Fruit fly (Drosophila melanogaster) whole organism, embryonic: ENCODE results near the gene sisA.

Experiments
- Atf3 ChIP-seq: fragments of 200-800 bp; sonication (Bioruptor generic); optimal IDR thresholded peaks from 3 replicates; lab custom pipeline; 2016; ENCODE audit warnings: missing biosample characterization, missing genetic modification characterization
- CG12219 ChIP-seq: fragments of 200-800 bp; sonication (Bioruptor generic); optimal IDR thresholded peaks from 3 replicates; lab custom pipeline; 2018; ENCODE audit warnings: missing biosample characterization, mild to moderate bottlenecking, missing genetic modification characterization
- CG12942 ChIP-seq: fragments of 200-800 bp; sonication (Bioruptor generic); optimal IDR thresholded peaks from 3 replicates; lab custom pipeline; 2016; ENCODE audit warnings: missing biosample characterization, missing genetic modification characterization
- CG15479 ChIP-seq: fragments of 200-800 bp; sonication (Bioruptor generic); optimal IDR thresholded peaks from 3 replicates; lab custom pipeline; 2019; ENCODE audit warnings: missing biosample characterization, mild to moderate bottlenecking, missing genetic modification characterization, moderate library complexity
- CG17359 ChIP-seq: fragments of 200-800 bp; sonication (Bioruptor generic); optimal IDR thresholded peaks from 3 replicates; lab custom pipeline; 2018; ENCODE audit warnings: missing biosample characterization, mild to moderate bottlenecking, missing genetic modification characterization, moderate library complexity
- CG17802 ChIP-seq: fragments of 200-800 bp; sonication (Bioruptor generic); optimal IDR thresholded peaks from 2 replicates; lab custom pipeline; 2018; ENCODE audit warnings: missing biosample characterization, mild to moderate bottlenecking, missing genetic modification characterization, moderate library complexity
- CG2678 ChIP-seq: fragments of 200-800 bp; sonication (Bioruptor generic); optimal IDR thresholded peaks from 3 replicates; lab custom pipeline; 2019; ENCODE audit warnings: missing biosample characterization, mild to moderate bottlenecking, missing genetic modification characterization, moderate library complexity
- CG2875 ChIP-seq: fragments of 200-800 bp; sonication (Bioruptor generic); optimal IDR thresholded peaks from 2 replicates; lab custom pipeline; 2017; ENCODE audit warnings: missing biosample characterization, mild to moderate bottlenecking, missing genetic modification characterization, missing genetic modification reagents
- CG3281 ChIP-seq: fragments of 200-800 bp; sonication (Bioruptor generic); optimal IDR thresholded peaks from 3 replicates; lab custom pipeline; 2017; ENCODE audit warnings: missing biosample characterization, mild to moderate bottlenecking, missing genetic modification characterization
- CG4360 ChIP-seq: fragments of 200-800 bp; sonication (Bioruptor generic); IDR thresholded peaks from 2 replicates; pipeline ENCODE4 v1.3.6; 2022; ENCODE audit warnings: missing biosample characterization, missing genetic modification characterization
- CG5953 ChIP-seq: fragments of 200-800 bp; sonication (Bioruptor generic); IDR thresholded peaks from 2 replicates; pipeline ENCODE4 v1.3.6; 2022; ENCODE audit warnings: missing biosample characterization, missing genetic modification characterization
- CG6791 ChIP-seq: fragments of 200-800 bp; sonication (Bioruptor generic); IDR thresholded peaks from 3 replicates; pipeline ENCODE4 v1.3.6; 2022; ENCODE audit warnings: missing biosample characterization, missing genetic modification characterization; ENCODE audit not compliant: partially characterized antibody
- CG7928 ChIP-seq: fragments of 200-800 bp; sonication (Bioruptor generic); optimal IDR thresholded peaks from 2 replicates; lab custom pipeline; 2017; ENCODE audit warnings: missing biosample characterization, mild to moderate bottlenecking, missing genetic modification characterization
- CG8359 ChIP-seq: fragments of 200-800 bp; sonication (Bioruptor generic); optimal IDR thresholded peaks from 2 replicates; lab custom pipeline; 2017; ENCODE audit warnings: missing biosample characterization, mild to moderate bottlenecking, missing genetic modification characterization, borderline replicate concordance
- CG9932 ChIP-seq: fragments of 200-800 bp; sonication (Bioruptor generic); IDR thresholded peaks from 2 replicates; pipeline ENCODE4 v1.3.6; 2022; ENCODE audit warnings: missing biosample characterization, missing genetic modification characterization
- D ChIP-seq, 2 experiments: fragments of 200-800 bp in 1 of 2; fragments of >200 bp in 1 of 2; sonication (Bioruptor generic) in 1 of 2; optimal IDR thresholded peaks; 2 replicates in 1 of 2; 3 replicates in 1 of 2; lab custom pipeline; 2017; ENCODE audit warnings: mild to moderate bottlenecking in 1 of 2, missing biosample characterization in 1 of 2, missing genetic modification characterization in 1 of 2, missing genetic modification reagents in 1 of 2
- D19A ChIP-seq: fragments of 200-800 bp; optimal IDR thresholded peaks from 3 replicates; lab custom pipeline; 2019; ENCODE audit warnings: missing biosample characterization, mild to moderate bottlenecking, missing genetic modification characterization, moderate library complexity
- Dip3 ChIP-seq: fragments of 200-800 bp; sonication (Bioruptor generic); optimal IDR thresholded peaks from 3 replicates; lab custom pipeline; 2016; ENCODE audit warnings: missing biosample characterization, missing genetic modification characterization
- Dp ChIP-seq: fragments of 200-800 bp; sonication (Bioruptor generic); optimal IDR thresholded peaks from 2 replicates; lab custom pipeline; 2018; ENCODE audit warnings: missing biosample characterization, mild to moderate bottlenecking, missing genetic modification characterization, moderate library complexity
- Ets65A ChIP-seq: fragments of 200-800 bp; sonication (Bioruptor generic); peaks from one replicate; lab custom pipeline; 2016; ENCODE audit warnings: missing biosample characterization, missing genetic modification characterization
- H2.0 ChIP-seq: fragments of 200-800 bp; sonication (Bioruptor generic); IDR thresholded peaks from 2 replicates; pipeline ENCODE4 v1.3.6; 2022; ENCODE audit warnings: missing biosample characterization, missing genetic modification characterization
- HLH3B ChIP-seq: fragments of 200-800 bp; sonication (Bioruptor generic); IDR thresholded peaks from 2 replicates; pipeline ENCODE4 v1.3.6; 2022; ENCODE audit warnings: missing biosample characterization, missing genetic modification characterization
- Hmx ChIP-seq: fragments of 200-800 bp; sonication (Bioruptor generic); optimal IDR thresholded peaks from 2 replicates; lab custom pipeline; 2016; ENCODE audit warnings: missing biosample characterization, missing genetic modification characterization
- Max ChIP-seq: fragments of 200-800 bp; sonication (Bioruptor generic); optimal IDR thresholded peaks from 2 replicates; lab custom pipeline; 2016; ENCODE audit warnings: missing biosample characterization, mild to moderate bottlenecking, missing genetic modification characterization
- Pdp1 ChIP-seq, 2 experiments: fragments of 200-800 bp; sonication (Bioruptor generic); optimal IDR thresholded peaks; 3 replicates each; lab custom pipeline; 2016; ENCODE audit warnings: missing biosample characterization in 2 of 2, missing genetic modification characterization in 2 of 2, mild to moderate bottlenecking in 1 of 2, moderate library complexity in 1 of 2
- Poxn ChIP-seq: fragments of 200-800 bp; sonication (Bioruptor generic); IDR thresholded peaks from 2 replicates; pipeline ENCODE4 v1.3.6; 2022; ENCODE audit warnings: missing biosample characterization, missing genetic modification characterization
- Rfx ChIP-seq: fragments of 200-800 bp; sonication (Bioruptor generic); IDR thresholded peaks from 2 replicates; pipeline ENCODE4 v1.3.6; 2022; ENCODE audit warnings: missing biosample characterization, missing genetic modification characterization
- Scr ChIP-seq: fragments of 200-800 bp; sonication (Bioruptor generic); IDR thresholded peaks from 2 replicates; pipeline ENCODE4 v1.3.6; 2022; ENCODE audit warnings: missing biosample characterization, missing genetic modification characterization; ENCODE audit not compliant: partially characterized antibody
- Stat92E ChIP-seq, 3 experiments: fragments of >200 bp in 2 of 3; fragments of 200-800 bp in 1 of 3; sonication (Bioruptor generic) in 1 of 3; optimal IDR thresholded peaks; 2 replicates each; lab custom pipeline; 2017 to 2019; ENCODE audit warnings: missing biosample characterization in 3 of 3, missing genetic modification characterization in 3 of 3, mild to moderate bottlenecking in 1 of 3, moderate library complexity in 1 of 3
- al ChIP-seq: fragments of 200-800 bp; sonication (Bioruptor generic); IDR thresholded peaks from 2 replicates; pipeline ENCODE4 v1.3.6; 2022; ENCODE audit warnings: missing biosample characterization, missing genetic modification characterization
- ato ChIP-seq: fragments of 200-800 bp; sonication (Bioruptor generic); IDR thresholded peaks from 2 replicates; pipeline ENCODE4 v1.3.6; 2022; ENCODE audit warnings: missing biosample characterization, missing genetic modification characterization; ENCODE audit not compliant: partially characterized antibody
- bab2 ChIP-seq: fragments of 200-800 bp; sonication (Bioruptor generic); optimal IDR thresholded peaks from 2 replicates; lab custom pipeline; 2016; ENCODE audit warnings: missing biosample characterization, missing genetic modification characterization
- cad ChIP-seq: fragments of >200 bp; optimal IDR thresholded peaks from 2 replicates; lab custom pipeline; 2017; ENCODE audit warnings: missing biosample characterization, missing genetic modification characterization
- crp ChIP-seq, 2 experiments: fragments of 200-800 bp; sonication (Bioruptor generic); optimal IDR thresholded peaks; 2 replicates in 1 of 2; 3 replicates in 1 of 2; lab custom pipeline; 2017; ENCODE audit warnings: missing biosample characterization in 2 of 2, missing genetic modification characterization in 2 of 2, mild to moderate bottlenecking in 1 of 2, moderate library complexity in 1 of 2
- disco-r ChIP-seq: fragments of 200-800 bp; sonication (Bioruptor generic); optimal IDR thresholded peaks from 2 replicates; lab custom pipeline; 2016; ENCODE audit warnings: missing biosample characterization, missing genetic modification characterization
- dmrt11E ChIP-seq: fragments of 200-800 bp; sonication (Bioruptor generic); optimal IDR thresholded peaks from 3 replicates; lab custom pipeline; 2018; ENCODE audit warnings: missing biosample characterization, mild to moderate bottlenecking, missing genetic modification characterization, moderate library complexity
- ems ChIP-seq: fragments of 200-800 bp; sonication (Bioruptor generic); optimal IDR thresholded peaks from 3 replicates; lab custom pipeline; 2016; ENCODE audit warnings: missing biosample characterization, missing genetic modification characterization
- eve ChIP-seq, 2 experiments: fragments of >200 bp; optimal IDR thresholded peaks; 2 replicates each; lab custom pipeline; 2017; ENCODE audit warnings: missing biosample characterization in 2 of 2, missing genetic modification characterization in 2 of 2
- exex ChIP-seq: fragments of 200-800 bp; sonication (Bioruptor generic); optimal IDR thresholded peaks from 4 replicates; lab custom pipeline; 2018; ENCODE audit warnings: missing biosample characterization, mild to moderate bottlenecking, missing genetic modification characterization, moderate library complexity
- ftz-f1 ChIP-seq: fragments of 200-800 bp; sonication (Bioruptor generic); optimal IDR thresholded peaks from 2 replicates; lab custom pipeline; 2016; ENCODE audit warnings: missing biosample characterization, missing genetic modification characterization
- gfzf ChIP-seq: fragments of 200-800 bp; sonication (Bioruptor generic); optimal IDR thresholded peaks from 2 replicates; lab custom pipeline; 2016; ENCODE audit warnings: missing biosample characterization, mild to moderate bottlenecking, missing genetic modification characterization, moderate library complexity
- hb ChIP-seq: fragments of 200-800 bp; sonication (Bioruptor generic); IDR thresholded peaks from 3 replicates; pipeline ENCODE4 v1.3.6; 2022; ENCODE audit warnings: missing biosample characterization, missing genetic modification characterization; ENCODE audit not compliant: partially characterized antibody
- her ChIP-seq: fragments of 200-800 bp; sonication (Bioruptor generic); optimal IDR thresholded peaks from 2 replicates; lab custom pipeline; 2016; ENCODE audit warnings: missing biosample characterization, missing genetic modification characterization
- odd ChIP-seq: fragments of 200-800 bp; sonication (Bioruptor generic); optimal IDR thresholded peaks from 2 replicates; lab custom pipeline; 2017; ENCODE audit warnings: missing biosample characterization, mild to moderate bottlenecking, missing genetic modification characterization
- otp ChIP-seq: fragments of 200-800 bp; sonication (Bioruptor generic); IDR thresholded peaks from 3 replicates; pipeline ENCODE4, ENCODE4 v1.3.6; 2022; ENCODE audit warnings: missing biosample characterization, missing genetic modification characterization
- slbo ChIP-seq: fragments of 200-800 bp; sonication (Bioruptor generic); IDR thresholded peaks from 2 replicates; pipeline ENCODE4 v1.3.6; 2022; ENCODE audit warnings: missing biosample characterization, missing genetic modification characterization
- sug ChIP-seq: fragments of 200-800 bp; optimal IDR thresholded peaks from 2 replicates; lab custom pipeline; 2019; ENCODE audit warnings: missing biosample characterization, mild to moderate bottlenecking, missing genetic modification characterization, moderate library complexity
- tup ChIP-seq: fragments of 200-800 bp; sonication (Bioruptor generic); optimal IDR thresholded peaks from 2 replicates; lab custom pipeline; 2016; ENCODE audit warnings: missing biosample characterization, mild to moderate bottlenecking, missing genetic modification characterization, moderate library complexity
- wek ChIP-seq: fragments of 200-800 bp; sonication (Bioruptor generic); optimal IDR thresholded peaks from 3 replicates; lab custom pipeline; 2018; ENCODE audit warnings: missing biosample characterization, mild to moderate bottlenecking, missing genetic modification characterization, moderate library complexity
- zf30C ChIP-seq: fragments of 200-800 bp; sonication (Bioruptor generic); optimal IDR thresholded peaks from 3 replicates; lab custom pipeline; 2018; ENCODE audit warnings: missing biosample characterization, mild to moderate bottlenecking, missing genetic modification characterization

Gene sisA

dm6 chrX:11349780-11350179 is 27.6 kb upstream of the sisA start, which contains the start of gene NdufV3 (continued):
- TF ChIP-seq al (GFP tag; lab: Robert Waterston, UW), result no peak
- no peak for TF ChIP-seq ato (GFP tag; lab: Robert Waterston, UW)
- peak; percentile 79 for TF ChIP-seq Ets65A (GFP tag; lab: Kevin White, UChicago)
- no peak for TF ChIP-seq exex (tag; lab: Kevin White, UChicago)
- no peak for TF ChIP-seq otp
- no peak for TF ChIP-seq dmrt11E (tag; lab: Kevin White, UChicago)
- TF ChIP-seq Dip3 (GFP tag; lab: Kevin White, UChicago), result no peak
- peak; percentile 67 for TF ChIP-seq CG9932
- TF ChIP-seq CG17802 (tag; lab: Kevin White, UChicago), result no peak
- TF ChIP-seq Max (GFP tag; lab: Kevin White, UChicago), result no peak
- TF ChIP-seq CG5953 (GFP tag; lab: Robert Waterston, UW), result no peak
- no peak for TF ChIP-seq cad
- TF ChIP-seq D19A (tag; lab: Kevin White, UChicago), result no peak
- TF ChIP-seq CG17359, result no peak
- TF ChIP-seq Poxn (GFP tag; lab: Robert Waterston, UW), result no peak
- TF ChIP-seq sug (tag; lab: Kevin White, UChicago), result peak; percentile 18
- TF ChIP-seq eve (GFP tag; optimal IDR thresholded peaks at IDR 0.05; lab: Kevin White, UChicago), result no peak
- no peak for TF ChIP-seq HLH3B (GFP tag; lab: Robert Waterston, UW)
- no peak for TF ChIP-seq hb (GFP tag; lab: Robert Waterston, UW)
- no peak for TF ChIP-seq disco-r
- TF ChIP-seq Stat92E (GFP tag; optimal IDR thresholded peaks at IDR 0.05; lab: Kevin White, UChicago), result no peak
- TF ChIP-seq tup (GFP tag; lab: Kevin White, UChicago), result no peak
- TF ChIP-seq Scr (GFP tag; lab: Robert Waterston, UW), result no peak
- TF ChIP-seq CG4360 (GFP tag; lab: Robert Waterston, UW), result no peak
- TF ChIP-seq Dp (GFP tag; lab: Kevin White, UChicago), result peak; percentile 31
- no peak for TF ChIP-seq CG15479 (GFP tag; lab: Kevin White, UChicago)
- TF ChIP-seq CG12942, result no peak
- no peak for TF ChIP-seq crp (GFP tag; optimal IDR thresholded peaks at IDR 0.05; lab: Kevin White, UChicago)
- no peak for TF ChIP-seq D (optimal IDR thresholded peaks at IDR 0.05; lab: Kevin White, UChicago)
- no peak for TF ChIP-seq D (GFP tag; optimal IDR thresholded peaks at IDR 0.05; lab: Kevin White, UChicago)
- TF ChIP-seq gfzf (GFP tag; lab: Kevin White, UChicago), result peak; percentile 2
- TF ChIP-seq zf30C (GFP tag; lab: Kevin White, UChicago), result no peak
- peak; percentile 1 for TF ChIP-seq CG3281 (GFP tag; lab: Kevin White, UChicago)
- peak in 1 of 2 experiments; percentile 91 for TF ChIP-seq Pdp1 (GFP tag; optimal IDR thresholded peaks at IDR 0.05; lab: Kevin White, UChicago)
- no peak for TF ChIP-seq CG12219 (GFP tag; lab: Kevin White, UChicago)
- no peak for TF ChIP-seq H2.0 (GFP tag; lab: Robert Waterston, UW)
- TF ChIP-seq slbo (GFP tag; lab: Robert Waterston, UW), result peak; percentile 63
- no peak for TF ChIP-seq ems (GFP tag; lab: Kevin White, UChicago)
- TF ChIP-seq Hmx, result no peak
- no peak for TF ChIP-seq her (GFP tag; lab: Kevin White, UChicago)
- no peak for TF ChIP-seq CG7928
- TF ChIP-seq CG8359, result no peak
- TF ChIP-seq CG6791 (GFP tag; lab: Robert Waterston, UW), result no peak
- no peak for TF ChIP-seq CG2875 (GFP tag; lab: Kevin White, UChicago)
- peak; percentile 4 for TF ChIP-seq CG2678
- TF ChIP-seq Rfx (GFP tag; lab: Robert Waterston, UW), result peak; percentile 67
- no peak for TF ChIP-seq Atf3 (GFP tag; lab: Kevin White, UChicago)
- TF ChIP-seq wek, result no peak
- TF ChIP-seq ftz-f1, result no peak
- no peak for TF ChIP-seq bab2 (GFP tag; lab: Kevin White, UChicago)
- no peak for TF ChIP-seq odd (GFP tag; lab: Kevin White, UChicago)
